Worm (Caenorhabditis elegans): ENCODE measurements around the gene kbp-3.

kbp-3 gene

DNA sequence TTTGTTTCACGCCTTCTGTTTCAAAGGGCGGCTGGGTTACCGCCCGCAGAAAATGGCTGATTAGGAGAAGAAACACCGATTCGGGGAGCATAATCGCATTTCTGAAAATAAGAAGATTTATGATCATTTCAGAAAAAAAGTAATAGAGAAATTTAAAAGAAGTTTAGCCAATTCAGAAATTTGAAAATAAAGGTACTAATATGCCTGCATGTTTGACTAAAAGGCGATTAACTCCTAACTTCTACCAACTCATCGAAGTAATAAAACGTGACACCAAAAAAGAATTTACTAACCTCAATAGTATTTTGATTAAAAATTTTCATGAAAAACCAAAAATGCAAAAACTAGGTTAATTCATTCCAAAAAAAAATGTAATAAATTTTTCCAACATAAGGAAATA is 34.9 kb upstream of the kbp-3 start, which contains the start of gene plx-2:
Gene plx-2, minus strand, starts transcription at position 101 of the 400 bp plus-strand sequence.
- TF ChIP-seq madf-2 (tag; optimal IDR thresholded peaks at IDR 0.05) = no peak
- TF ChIP-seq unc-3 (GFP tag; conservative IDR thresholded peaks at IDR 0.05) = no peak
- no peak for TF ChIP-seq unc-3 (tag; optimal IDR thresholded peaks at IDR 0.05)
- TF ChIP-seq ahr-1 (tag; optimal IDR thresholded peaks at IDR 0.05) = no peak
- no peak for TF ChIP-seq ceh-14 (tag; optimal IDR thresholded peaks at IDR 0.05)
- no peak for TF ChIP-seq unc-42 (tag; optimal IDR thresholded peaks at IDR 0.05)
- no peak for TF ChIP-seq C38D4.7 (GFP tag; optimal IDR thresholded peaks at IDR 0.05)
- TF ChIP-seq ets-4 (tag; optimal IDR thresholded peaks at IDR 0.05) = no peak
- TF ChIP-seq ama-1 (optimal IDR thresholded peaks at IDR 0.05) = no peak
- no peak for TF ChIP-seq fkh-6 (tag; optimal IDR thresholded peaks at IDR 0.05)
- no peak for TF ChIP-seq hlh-6 (tag; optimal IDR thresholded peaks at IDR 0.05)
- no peak for TF ChIP-seq K09A11.1 (tag; optimal IDR thresholded peaks at IDR 0.05; ENCODE audit: insufficient read depth)
- TF ChIP-seq pqm-1 (tag; optimal IDR thresholded peaks at IDR 0.05) = no peak
- no peak for TF ChIP-seq sdc-2 (tag; optimal IDR thresholded peaks at IDR 0.05)

DNA sequence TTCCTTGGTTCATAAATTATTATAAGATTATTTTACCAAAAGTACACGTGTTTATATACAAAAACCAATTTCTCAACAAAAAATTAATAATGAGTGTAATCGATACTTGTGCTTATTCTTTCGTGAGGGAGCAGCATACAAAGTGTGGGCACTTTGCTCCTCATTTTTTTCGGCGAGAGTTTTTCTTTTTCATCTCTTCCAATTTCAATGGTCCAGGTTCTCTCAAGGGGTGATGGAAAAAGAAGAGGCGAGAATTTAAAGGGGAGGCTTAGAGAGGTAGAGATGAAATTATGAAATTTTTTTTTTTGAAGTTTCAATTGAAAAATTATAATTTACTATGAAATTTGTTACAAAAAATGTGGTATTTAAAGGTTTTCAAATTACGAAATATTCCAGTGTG is 27.1 kb upstream of the kbp-3 start:
- no peak for TF ChIP-seq npax-4 (tag; optimal IDR thresholded peaks at IDR 0.05)
- no peak for TF ChIP-seq ets-4 (tag; optimal IDR thresholded peaks at IDR 0.05)
- TF ChIP-seq T23F11.4 (GFP tag; optimal IDR thresholded peaks at IDR 0.05) = no peak
- TF ChIP-seq nfya-1 (tag; optimal IDR thresholded peaks at IDR 0.05) = no peak
- no peak for TF ChIP-seq pag-3 (tag; optimal IDR thresholded peaks at IDR 0.05; ENCODE audit: borderline replicate concordance)
- no peak for TF ChIP-seq unc-86 (tag; optimal IDR thresholded peaks at IDR 0.05)
- TF ChIP-seq hlh-15 (tag; optimal IDR thresholded peaks at IDR 0.05) = no peak
- TF ChIP-seq ama-1 (optimal IDR thresholded peaks at IDR 0.05) = no peak
- TF ChIP-seq ceh-2 (tag; optimal IDR thresholded peaks at IDR 0.05) = no peak
- no peak for TF ChIP-seq fkh-6 (tag; optimal IDR thresholded peaks at IDR 0.05)
- no peak for TF ChIP-seq K02D7.2 (tag; optimal IDR thresholded peaks at IDR 0.05)
- no peak for TF ChIP-seq ceh-22 (tag; optimal IDR thresholded peaks at IDR 0.05)
- TF ChIP-seq hlh-30 (tag; optimal IDR thresholded peaks at IDR 0.05; ENCODE audit: insufficient read depth) = no peak
- no peak for TF ChIP-seq ceh-45 (GFP tag; IDR thresholded peaks at IDR 0.05)
- TF ChIP-seq mec-3 (tag; optimal IDR thresholded peaks at IDR 0.05; ENCODE audit: borderline replicate concordance) = no peak
- TF ChIP-seq elt-2 (tag; optimal IDR thresholded peaks at IDR 0.05) = no peak

DNA sequence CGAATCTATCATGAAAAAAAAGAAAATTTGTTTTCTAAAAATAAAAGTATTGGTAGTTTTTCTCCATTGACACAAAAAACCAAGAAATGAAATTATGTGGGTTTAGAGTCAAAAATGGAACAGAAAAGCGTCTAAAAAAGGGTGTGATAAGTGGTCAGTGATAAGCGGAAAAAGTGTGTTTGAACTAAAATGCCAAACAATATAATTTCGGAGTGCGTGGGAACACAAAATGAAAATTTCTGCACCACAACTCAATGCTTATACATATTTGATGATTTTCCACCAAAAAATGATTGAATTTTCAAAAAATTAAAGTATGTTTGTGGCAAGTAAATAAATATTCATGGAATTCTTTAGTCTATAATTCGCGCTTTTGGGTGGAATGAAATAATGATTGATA is 25.5 kb upstream of the kbp-3 start:
- TF ChIP-seq mec-3 (tag; optimal IDR thresholded peaks at IDR 0.05; ENCODE audit: borderline replicate concordance) (no peak), elt-2 (tag; optimal IDR thresholded peaks at IDR 0.05) (no peak), unc-42 (tag; optimal IDR thresholded peaks at IDR 0.05) (no peak), ttx-3 (tag; optimal IDR thresholded peaks at IDR 0.05) (no peak), pha-2 (tag; optimal IDR thresholded peaks at IDR 0.05) (no peak), ceh-14 (tag; optimal IDR thresholded peaks at IDR 0.05) (no peak), ref-2 (tag; optimal IDR thresholded peaks at IDR 0.05) (no peak), unc-86 (tag; optimal IDR thresholded peaks at IDR 0.05) (no peak), ceh-18 (tag; optimal IDR thresholded peaks at IDR 0.05) (no peak), elt-4 (tag; optimal IDR thresholded peaks at IDR 0.05) (no peak), fkh-6 (tag; optimal IDR thresholded peaks at IDR 0.05) (no peak), odd-2 (tag; optimal IDR thresholded peaks at IDR 0.05) (no peak), hlh-8 (tag; optimal IDR thresholded peaks at IDR 0.05) (no peak), sox-2 (GFP tag; IDR thresholded peaks at IDR 0.05) (no peak), hlh-15 (tag; optimal IDR thresholded peaks at IDR 0.05) (no peak), sdc-2 (tag; optimal IDR thresholded peaks at IDR 0.05) (no peak), F13H6.1 (tag; optimal IDR thresholded peaks at IDR 0.05) (no peak), npax-4 (tag; optimal IDR thresholded peaks at IDR 0.05) (no peak), madf-2 (tag; optimal IDR thresholded peaks at IDR 0.05) (no peak), ceh-19 (GFP tag; optimal IDR thresholded peaks at IDR 0.05) (no peak)

DNA sequence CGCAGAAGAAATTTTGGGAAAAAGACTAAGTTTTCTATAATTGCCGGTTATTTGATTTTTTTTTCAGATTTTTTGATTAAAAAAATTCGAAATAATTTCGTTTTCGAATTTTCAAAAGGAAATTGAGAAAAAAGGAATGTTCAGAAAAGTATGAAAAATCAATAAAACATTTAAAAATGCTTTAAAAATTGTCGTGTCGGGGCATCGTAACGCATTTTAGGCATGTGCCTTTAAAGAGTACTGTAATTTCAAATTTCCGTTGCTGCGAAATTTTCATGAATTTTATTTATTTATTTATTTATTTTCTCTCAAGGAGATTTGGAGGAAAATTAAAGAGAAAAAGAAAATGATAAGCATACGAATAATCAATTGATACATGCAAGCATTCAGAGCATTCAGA is 23.8 kb upstream of the kbp-3 start:
- TF ChIP-seq madf-2 (tag; optimal IDR thresholded peaks at IDR 0.05) = no peak
- no peak for TF ChIP-seq elt-2 (tag; optimal IDR thresholded peaks at IDR 0.05)
- no peak for TF ChIP-seq pros-1 (tag; optimal IDR thresholded peaks at IDR 0.05)
- no peak for TF ChIP-seq tbx-2 (tag; optimal IDR thresholded peaks at IDR 0.05)
- TF ChIP-seq K09A11.1 (tag; optimal IDR thresholded peaks at IDR 0.05; ENCODE audit: insufficient read depth) = no peak
- TF ChIP-seq ceh-31 (tag; optimal IDR thresholded peaks at IDR 0.05) = no peak
- no peak for TF ChIP-seq ceh-34 (tag; optimal IDR thresholded peaks at IDR 0.05)
- no peak for TF ChIP-seq C08G9.2 (tag; optimal IDR thresholded peaks at IDR 0.05)
- no peak for TF ChIP-seq ets-4 (tag; optimal IDR thresholded peaks at IDR 0.05)
